Worm (Caenorhabditis elegans): ENCODE data around the gene srg-46.

srg-46 gene

DNA sequence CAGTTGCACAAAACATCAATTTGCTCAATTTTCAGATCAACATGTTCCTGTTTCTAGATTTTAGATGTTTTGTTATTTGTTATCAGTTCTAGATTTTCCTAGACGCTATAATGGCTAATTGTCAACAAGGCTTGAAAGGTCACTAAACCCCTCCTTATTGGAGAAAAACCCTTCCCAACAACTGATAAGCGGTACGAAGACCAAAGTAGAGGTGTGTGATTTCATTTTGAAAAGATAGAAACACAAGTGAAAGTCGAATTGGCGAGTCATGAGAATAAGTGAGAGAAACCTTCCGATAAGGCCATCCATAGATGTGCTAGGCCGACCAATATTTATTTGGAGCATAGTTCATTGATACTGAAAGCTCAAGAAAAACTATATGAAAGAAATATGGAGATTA lies 10.1 kb downstream of the srg-46 start (continued):
- no peak for TF ChIP-seq madf-9 (GFP tag; conservative IDR thresholded peaks at IDR 0.05)
- TF ChIP-seq zfp-2 (tag; optimal IDR thresholded peaks at IDR 0.05) = no peak
- TF ChIP-seq rbr-2 (tag; optimal IDR thresholded peaks at IDR 0.05) = no peak
- no peak for TF ChIP-seq T26A8.4 (GFP tag; IDR thresholded peaks at IDR 0.05)
- TF ChIP-seq lin-13 (GFP tag; optimal IDR thresholded peaks at IDR 0.05) = no peak
- TF ChIP-seq madf-5 (GFP tag; IDR thresholded peaks at IDR 0.05) = no peak
- no peak for TF ChIP-seq lin-39 (tag; optimal IDR thresholded peaks at IDR 0.05)
- TF ChIP-seq nhr-42 (GFP tag; IDR thresholded peaks at IDR 0.05) = no peak
- TF ChIP-seq nhr-102 (tag; optimal IDR thresholded peaks at IDR 0.05) = peak; percentile 50
- TF ChIP-seq unc-130 (GFP tag; optimal IDR thresholded peaks at IDR 0.05) = no peak
- no peak for TF ChIP-seq nhr-11 (tag; optimal IDR thresholded peaks at IDR 0.05)
- TF ChIP-seq nhr-10 (tag; optimal IDR thresholded peaks at IDR 0.05) = peak; percentile 70
- no peak for TF ChIP-seq F10B5.3 (tag; optimal IDR thresholded peaks at IDR 0.05)
- TF ChIP-seq ceh-62 (tag; optimal IDR thresholded peaks at IDR 0.05) = no peak
- no peak for TF ChIP-seq hmg-1.1 (GFP tag; IDR thresholded peaks at IDR 0.05)
- no peak for TF ChIP-seq nhr-76 (tag; optimal IDR thresholded peaks at IDR 0.05)
- TF ChIP-seq tra-1 (GFP tag; IDR thresholded peaks at IDR 0.05) = peak; percentile 58; the same call in 1 of the 2 replicates
- peak; percentile 70 for TF ChIP-seq nhr-77 (tag; optimal IDR thresholded peaks at IDR 0.05)
- no peak for TF ChIP-seq duxl-1 (tag; optimal IDR thresholded peaks at IDR 0.05; ENCODE audit: poor library complexity)
- no peak for TF ChIP-seq set-16 (GFP tag; IDR thresholded peaks at IDR 0.05)
- TF ChIP-seq ztf-11 (tag; optimal IDR thresholded peaks at IDR 0.05) = no peak
- no peak for TF ChIP-seq lin-38 (GFP tag; IDR thresholded peaks at IDR 0.05)
- TF ChIP-seq dmd-9 (GFP tag; IDR thresholded peaks at IDR 0.05) = no peak
- peak; percentile 81 for TF ChIP-seq dmd-6 (GFP tag; IDR thresholded peaks at IDR 0.05)
- no peak for TF ChIP-seq unc-62 (GFP tag; optimal IDR thresholded peaks at IDR 0.05 in 1 of 2)
- TF ChIP-seq unc-62 (tag; optimal IDR thresholded peaks at IDR 0.05) = no peak
- TF ChIP-seq sdz-12 (GFP tag; optimal IDR thresholded peaks at IDR 0.05) = no peak
- no peak for TF ChIP-seq R02D3.7 (tag; optimal IDR thresholded peaks at IDR 0.05)
- TF ChIP-seq lin-15B (tag; optimal IDR thresholded peaks at IDR 0.05) = no peak
- TF ChIP-seq ceh-32 (tag; optimal IDR thresholded peaks at IDR 0.05; ENCODE audit: poor library complexity) = no peak
- TF ChIP-seq F26F4.8 (GFP tag; conservative IDR thresholded peaks at IDR 0.05) = no peak
- TF ChIP-seq spr-1 (tag; optimal IDR thresholded peaks at IDR 0.05) = no peak
- TF ChIP-seq hlh-30 (tag; optimal IDR thresholded peaks at IDR 0.05; ENCODE audit: insufficient read depth) = peak; percentile 74
- TF ChIP-seq egl-43 (GFP tag; IDR thresholded peaks at IDR 0.05) = no peak
- peak; percentile 70; the same call in 1 of the 2 replicates for TF ChIP-seq nhr-41 (GFP tag; IDR thresholded peaks at IDR 0.05)
- no peak for TF ChIP-seq fkh-10 (GFP tag; optimal IDR thresholded peaks at IDR 0.05)
- no peak for TF ChIP-seq fos-1 (tag; optimal IDR thresholded peaks at IDR 0.05)
- TF ChIP-seq ceh-28 (tag; optimal IDR thresholded peaks at IDR 0.05) = no peak

ce11 chrV:13374532-13374931 lies 11.0 kb downstream of the srg-46 start:
- 0 out of 2 replicates have a peak, but pooled peaks have one; percentile 28 for TF ChIP-seq F44E2.7 (GFP tag; IDR thresholded peaks at IDR 0.05)
- TF ChIP-seq cey-2 (tag; optimal IDR thresholded peaks at IDR 0.05; ENCODE audit: borderline replicate concordance, insufficient read depth) = no peak
- TF ChIP-seq hlh-30 (tag; optimal IDR thresholded peaks at IDR 0.05; ENCODE audit: insufficient read depth) = peak; percentile 43
- TF ChIP-seq ceh-82 (tag; optimal IDR thresholded peaks at IDR 0.05) = no peak
- no peak for TF ChIP-seq saeg-2 (GFP tag; IDR thresholded peaks at IDR 0.05)
- peak; percentile 83 for TF ChIP-seq nhr-25 (tag; optimal IDR thresholded peaks at IDR 0.05; ENCODE audit: borderline replicate concordance, insufficient read depth)
- peak; percentile 70 for TF ChIP-seq dve-1 (tag; optimal IDR thresholded peaks at IDR 0.05; ENCODE audit: insufficient read depth)
- TF ChIP-seq hlh-11 (tag; optimal IDR thresholded peaks at IDR 0.05) = peak; percentile 74
- TF ChIP-seq nhr-6 (tag; optimal IDR thresholded peaks at IDR 0.05) = peak; percentile 41
- TF ChIP-seq pha-4 (GFP tag; IDR thresholded peaks at IDR 0.05) = peak; percentile 68; the same call in 1 of the 2 replicates
- TF ChIP-seq pha-4 (tag; optimal IDR thresholded peaks at IDR 0.05) = no peak
- TF ChIP-seq madf-9 (GFP tag; conservative IDR thresholded peaks at IDR 0.05) = peak; percentile 79
- TF ChIP-seq daf-16 (GFP tag; optimal IDR thresholded peaks at IDR 0.05) = no peak
- TF ChIP-seq daf-16 (tag; optimal IDR thresholded peaks at IDR 0.05) = peak; percentile 3
- peak; percentile 30 for TF ChIP-seq nhr-237 (tag; optimal IDR thresholded peaks at IDR 0.05)
- TF ChIP-seq lsy-2 (tag; optimal IDR thresholded peaks at IDR 0.05) = peak in 1 of 2 experiments; percentile 39
- no peak for TF ChIP-seq nhr-11 (tag; optimal IDR thresholded peaks at IDR 0.05)
- TF ChIP-seq mep-1 (tag; optimal IDR thresholded peaks at IDR 0.05) = peak; percentile 8
- TF ChIP-seq dpl-1 (GFP tag; optimal IDR thresholded peaks at IDR 0.05) = no peak
